Fruit fly (Drosophila melanogaster): ENCODE measurements around the gene CG5282.

The CG5282 gene

dm6 chr3L:20452813-20453682, 27.2 kb upstream of the CG5282 start, which contains the start of gene CG5199 (continued):
- TF ChIP-seq CG7839 (tag; optimal IDR thresholded peaks at IDR 0.05) (peak; percentile 58), her (GFP tag; optimal IDR thresholded peaks at IDR 0.05) (peak; percentile 13), CG9727 (GFP tag; optimal IDR thresholded peaks at IDR 0.05) (peak; percentile 87), CG10366 (GFP tag; IDR thresholded peaks at IDR 0.05) (peak; percentile 30), nmo (GFP tag; optimal IDR thresholded peaks at IDR 0.05) (peak; percentile 88), CG42726 (GFP tag; IDR thresholded peaks at IDR 0.05; ENCODE audit: partially characterized antibody) (peak; percentile 86), CG17385 (GFP tag; optimal IDR thresholded peaks at IDR 0.05) (peak; percentile 36), CG11695 (GFP tag; IDR thresholded peaks at IDR 0.05) (peak; percentile 56; the same call in 2 of the 3 replicates), zfh2 (GFP tag; optimal IDR thresholded peaks at IDR 0.05) (peak; percentile 53), pfk (GFP tag; optimal IDR thresholded peaks at IDR 0.05) (no peak), CG16779 (GFP tag; IDR thresholded peaks at IDR 0.05) (no peak), CG10979 (tag; optimal IDR thresholded peaks at IDR 0.05) (peak; percentile 59), CG6272 (GFP tag; IDR thresholded peaks at IDR 0.05) (peak; percentile 78), Mes4 (GFP tag; optimal IDR thresholded peaks at IDR 0.05) (no peak), CG3281 (GFP tag; optimal IDR thresholded peaks at IDR 0.05) (peak; percentile 75), cato (GFP tag; optimal IDR thresholded peaks at IDR 0.05; ENCODE audit: borderline replicate concordance) (peak; percentile 27), fru (optimal IDR thresholded peaks at IDR 0.05) (no peak), CG15601 (tag; optimal IDR thresholded peaks at IDR 0.05) (peak; percentile 65), bbx (GFP tag; IDR thresholded peaks at IDR 0.05; ENCODE audit: partially characterized antibody) (peak; percentile 67), Hr3 (GFP tag; optimal IDR thresholded peaks at IDR 0.05) (peak; percentile 79), Atf6 (GFP tag; IDR thresholded peaks at IDR 0.05) (no peak), CG6765 (GFP tag; optimal IDR thresholded peaks at IDR 0.05) (peak; percentile 58), CG11696 (GFP tag; IDR thresholded peaks at IDR 0.05) (no peak), fd64A (GFP tag; optimal IDR thresholded peaks at IDR 0.05) (no peak), pho (GFP tag; optimal IDR thresholded peaks at IDR 0.05) (peak; percentile 15), H2.0 (GFP tag; IDR thresholded peaks at IDR 0.05) (peak; percentile 46; the same call in 1 of the 2 replicates), psq (GFP tag; optimal IDR thresholded peaks at IDR 0.05) (peak; percentile 43), br (optimal IDR thresholded peaks at IDR 0.05) (no peak), CG12769 (tag; optimal IDR thresholded peaks at IDR 0.05) (no peak), knrl (GFP tag; IDR thresholded peaks at IDR 0.05; ENCODE audit: partially characterized antibody) (peak; percentile 80), lov (optimal IDR thresholded peaks at IDR 0.05) (no peak), lov (GFP tag; IDR thresholded peaks at IDR 0.05) (no peak), stc (GFP tag; IDR thresholded peaks at IDR 0.05) (no peak), Vsx1 (GFP tag; optimal IDR thresholded peaks at IDR 0.05) (peak; percentile 23), dati (GFP tag; IDR thresholded peaks at IDR 0.05) (no peak), fu2 (GFP tag; optimal IDR thresholded peaks at IDR 0.05) (no peak), CG3838 (GFP tag; optimal IDR thresholded peaks at IDR 0.05) (no peak), CG16815 (GFP tag; optimal IDR thresholded peaks at IDR 0.05) (peak; percentile 37), C15 (GFP tag; IDR thresholded peaks at IDR 0.05) (no peak), eve (GFP tag; optimal IDR thresholded peaks at IDR 0.05) (no peak), grau (tag; optimal IDR thresholded peaks at IDR 0.05) (peak; percentile 76), CG14014 (GFP tag; IDR thresholded peaks at IDR 0.05) (no peak), da (GFP tag; optimal IDR thresholded peaks at IDR 0.05) (no peak), CG4404 (GFP tag; IDR thresholded peaks at IDR 0.05) (peak; percentile 69; the same call in 1 of the 2 replicates), Myb (GFP tag; optimal IDR thresholded peaks at IDR 0.05) (peak; percentile 25), Hmx (GFP tag; optimal IDR thresholded peaks at IDR 0.05) (no peak), CG6854 (GFP tag; optimal IDR thresholded peaks at IDR 0.05) (no peak), CG13123 (GFP tag; optimal IDR thresholded peaks at IDR 0.05) (no peak), CG13287 (GFP tag; IDR thresholded peaks at IDR 0.05; ENCODE audit: partially characterized antibody) (peak; percentile 79), CG11093 (GFP tag; IDR thresholded peaks at IDR 0.05) (peak; percentile 63; the same call in 2 of the 3 replicates)

Measured in whole organism, embryonic.